Fruit fly (Drosophila melanogaster): Measurements from ENCODE around the gene sfl.

sfl gene

DNA sequence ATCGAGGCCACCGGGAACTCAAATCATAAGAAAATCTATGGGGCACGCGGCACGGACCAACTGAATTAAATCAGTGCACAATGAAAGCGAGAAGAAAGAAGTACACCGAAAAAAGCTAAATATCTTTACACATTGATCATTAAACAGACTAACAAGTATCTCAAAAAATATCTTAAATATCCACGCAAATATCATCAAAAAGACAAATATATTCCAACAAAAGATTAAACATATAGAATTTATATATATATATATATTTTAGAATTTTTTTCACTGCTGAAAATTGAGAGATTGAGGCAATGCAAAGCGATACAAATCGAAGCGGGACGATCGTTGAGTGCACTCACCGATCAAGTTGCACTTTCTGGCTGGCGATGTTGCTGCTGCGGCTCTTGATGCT lies 40.1 kb upstream of the sfl start (continued):
- TF ChIP-seq CG14860 (GFP tag; IDR thresholded peaks at IDR 0.05; ENCODE audit: partially characterized antibody) (no peak), Sox102F (GFP tag; optimal IDR thresholded peaks at IDR 0.05) (peak; percentile 5), CG11504 (tag; optimal IDR thresholded peaks at IDR 0.05) (no peak), seq (GFP tag; IDR thresholded peaks at IDR 0.05) (no peak), CG2712 (tag; optimal IDR thresholded peaks at IDR 0.05) (peak; percentile 5), da (GFP tag; optimal IDR thresholded peaks at IDR 0.05) (no peak), CG3995 (GFP tag; optimal IDR thresholded peaks at IDR 0.05) (no peak), peb (GFP tag; IDR thresholded peaks at IDR 0.05) (no peak), CG15601 (tag; optimal IDR thresholded peaks at IDR 0.05) (no peak), sug (tag; optimal IDR thresholded peaks at IDR 0.05) (no peak), sc (optimal IDR thresholded peaks at IDR 0.05) (no peak), sc (GFP tag; optimal IDR thresholded peaks at IDR 0.05) (no peak), lola (GFP tag; optimal IDR thresholded peaks at IDR 0.05) (no peak), CG2116 (GFP tag; optimal IDR thresholded peaks at IDR 0.05) (no peak), ATbp (GFP tag; optimal IDR thresholded peaks at IDR 0.05) (no peak), Neu2 (GFP tag; optimal IDR thresholded peaks at IDR 0.05; ENCODE audit: borderline replicate concordance) (no peak), Asciz (GFP tag; optimal IDR thresholded peaks at IDR 0.05) (no peak), Dll (GFP tag; IDR thresholded peaks at IDR 0.05; ENCODE audit: partially characterized antibody) (no peak), grau (tag; optimal IDR thresholded peaks at IDR 0.05) (no peak)

DNA sequence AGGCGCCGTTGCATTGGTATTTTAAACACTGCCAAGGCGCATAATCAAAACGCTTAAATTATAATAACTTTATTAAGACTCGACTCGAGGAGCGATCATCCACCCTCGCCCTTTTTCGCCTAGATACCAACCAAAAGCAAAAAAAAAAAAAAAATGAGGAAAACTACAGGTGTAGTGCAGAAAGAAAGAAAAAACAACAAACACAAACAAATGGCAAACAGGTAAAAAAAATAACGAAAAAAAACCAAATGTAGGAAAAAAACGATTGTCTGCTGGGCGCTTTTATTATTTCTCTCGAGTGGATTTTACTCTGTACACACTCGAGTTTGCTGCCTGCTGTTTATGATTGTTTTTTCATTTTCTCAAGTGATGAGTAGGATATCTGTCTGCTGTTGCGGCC lies 38.3 kb upstream of the sfl start:
- TF ChIP-seq Mad (GFP tag; optimal IDR thresholded peaks at IDR 0.05) = no peak
- no peak for TF ChIP-seq trh (GFP tag; optimal IDR thresholded peaks at IDR 0.05)
- TF ChIP-seq eve (GFP tag; optimal IDR thresholded peaks at IDR 0.05) = peak in 1 of 2 experiments; percentile 21
- TF ChIP-seq Mrtf (GFP tag; IDR thresholded peaks at IDR 0.05) = no peak
- TF ChIP-seq dm (GFP tag; optimal IDR thresholded peaks at IDR 0.05) = no peak
- TF ChIP-seq lmd (GFP tag; IDR thresholded peaks at IDR 0.05) = no peak
- TF ChIP-seq CG12769 (tag; optimal IDR thresholded peaks at IDR 0.05) = no peak
- no peak for TF ChIP-seq Lhr (GFP tag; optimal IDR thresholded peaks at IDR 0.05)

DNA sequence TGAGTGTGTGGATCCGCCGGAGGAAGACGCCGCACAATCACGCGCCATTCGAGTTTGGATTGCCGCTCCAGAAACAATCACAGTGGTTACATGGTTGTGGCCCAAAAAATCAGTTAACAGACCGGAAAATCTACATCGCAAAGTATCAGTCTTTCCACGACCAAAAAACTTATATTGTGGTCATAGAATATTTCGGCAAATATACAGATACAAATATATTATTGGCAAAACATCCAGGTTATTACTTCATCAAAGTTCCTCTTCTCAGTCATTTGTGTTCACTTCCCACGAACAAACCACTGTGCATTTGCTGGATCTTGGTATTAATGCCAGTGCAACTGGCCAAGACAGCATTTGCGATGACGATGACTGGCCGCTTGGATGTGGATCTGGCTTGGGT lies 37.6 kb upstream of the sfl start:
- peak; percentile 62 for TF ChIP-seq sens (GFP tag)
- TF ChIP-seq amos (GFP tag; IDR thresholded peaks at IDR 0.05; ENCODE audit: partially characterized antibody) = no peak
- peak in 1 of 2 experiments; percentile 51 for TF ChIP-seq bsh (GFP tag; optimal IDR thresholded peaks at IDR 0.05)
- TF ChIP-seq CG1603 (tag; optimal IDR thresholded peaks at IDR 0.05) = peak; percentile 14
- TF ChIP-seq hkb (optimal IDR thresholded peaks at IDR 0.05) = no peak
- 0 out of 2 replicates have a peak, but pooled peaks have one; percentile 8 for TF ChIP-seq hkb (GFP tag; IDR thresholded peaks at IDR 0.05)

DNA sequence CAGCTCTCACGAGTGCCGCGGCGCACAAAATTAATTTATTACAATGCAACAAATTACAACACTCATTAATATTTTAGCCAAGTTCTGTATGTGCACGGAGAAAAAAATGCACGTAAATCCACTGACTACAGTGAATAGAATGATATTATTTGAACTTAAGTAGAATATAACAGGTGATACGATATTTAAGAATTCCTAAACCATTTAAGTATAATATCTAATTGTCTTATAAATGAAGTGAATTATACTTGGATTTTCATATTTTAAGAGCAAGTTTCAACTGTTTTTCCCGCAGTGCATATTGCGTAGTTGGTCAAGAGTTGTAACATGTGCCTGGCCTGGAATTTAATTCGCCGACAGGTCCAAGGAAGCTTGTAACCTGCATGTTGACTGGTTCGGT lies 36.8 kb upstream of the sfl start:
- no peak for TF ChIP-seq Ada2b (GFP tag; IDR thresholded peaks at IDR 0.05)
- TF ChIP-seq bsh (GFP tag; optimal IDR thresholded peaks at IDR 0.05) = peak in 1 of 2 experiments; percentile 19

DNA sequence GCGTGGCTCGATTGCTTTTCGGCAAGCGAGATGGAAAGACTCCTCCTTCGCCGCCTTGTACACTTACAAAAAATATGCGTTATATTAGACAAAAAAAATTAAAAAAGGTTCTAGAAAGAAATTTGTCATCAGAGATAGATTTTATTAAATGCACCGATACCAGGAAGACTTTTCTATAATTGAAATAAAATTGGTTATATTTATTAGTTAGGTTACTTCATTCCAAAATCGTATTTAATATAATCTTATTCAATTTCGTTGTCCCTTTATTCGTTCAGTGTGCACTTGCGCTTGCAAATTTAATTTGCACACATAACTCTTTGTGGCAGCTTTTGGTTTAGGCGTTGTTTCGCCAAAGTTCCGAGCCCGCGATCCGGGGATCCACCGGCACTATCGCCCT lies 33.3 kb upstream of the sfl start:
- no peak for TF ChIP-seq slp2 (GFP tag; optimal IDR thresholded peaks at IDR 0.05)
- TF ChIP-seq CG12769 (tag; optimal IDR thresholded peaks at IDR 0.05) = no peak
- TF ChIP-seq CG16779 (GFP tag; IDR thresholded peaks at IDR 0.05) = no peak
- no peak for TF ChIP-seq GATAe (GFP tag; conservative IDR thresholded peaks at IDR 0.05)
